Worm (Caenorhabditis elegans): Measurements from ENCODE around the gene fbxb-13.

- TF ChIP-seq cog-1 (tag; optimal IDR thresholded peaks at IDR 0.05) = no peak
- no peak for TF ChIP-seq flt-1 (GFP tag; IDR thresholded peaks at IDR 0.05)
Observed at ce11 chrII:1782474-1782873, 5.6 kb upstream of the fbxb-13 start, which contains the start of gene math-4.

Measured in whole organism, midembryonic.